Worm (Caenorhabditis elegans) whole organism, dauer: Measurements from ENCODE around the gene C18A3.11.

Experiments
- unc-62 ChIP-seq: sonication (generic microtip); optimal IDR thresholded peaks from 2 replicates; lab custom pipeline; 2017; ENCODE audit warnings: missing biosample characterization, missing genetic modification reagents, missing genetic modification characterization

C18A3.11 gene

ce11 chrII:5715745-5716357, 15.0 kb upstream of the C18A3.11 start, which contains the start of the genes C18A3.10 and C18A3.3:
TSS of gene C18A3.10 (minus strand) at chrII:5715845.
TSS of gene C18A3.3 (plus strand) at chrII:5716307.
- no peak for TF ChIP-seq unc-62 (GFP tag; lab: Kevin White, UChicago)

ce11 chrII:5717831-5718230, 13.0 kb upstream of the C18A3.11 start, which contains the start of gene zipt-3:
TSS of gene zipt-3 (plus strand) at chrII:5718131.
- TF ChIP-seq unc-62 (GFP tag; lab: Kevin White, UChicago) = no peak

- TF ChIP-seq unc-62 (GFP tag; lab: Kevin White, UChicago) = no peak
Observed at ce11 chrII:5719848-5720247, 11.0 kb upstream of the C18A3.11 start, which contains the start of gene damt-1. TSS of gene damt-1 (plus strand) at chrII:5720148.

ce11 chrII:5725094-5725493, 5.7 kb upstream of the C18A3.11 start:
- no peak for TF ChIP-seq unc-62 (GFP tag; lab: Kevin White, UChicago)

ce11 chrII:5727707-5728106, 3.1 kb upstream of the C18A3.11 start, which contains the start of gene rab-3:
TSS of gene rab-3 (minus strand) at chrII:5727853.
- TF ChIP-seq unc-62 (GFP tag; lab: Kevin White, UChicago) = no peak

- TF ChIP-seq unc-62 (GFP tag; lab: Kevin White, UChicago) = no peak
Observed at ce11 chrII:5734883-5735282, 4.0 kb downstream of the C18A3.11 start.

- TF ChIP-seq unc-62 (GFP tag; lab: Kevin White, UChicago) = no peak
Observed at ce11 chrII:5735744-5736143, 4.9 kb downstream of the C18A3.11 start.

ce11 chrII:5736599-5736998, 5.8 kb downstream of the C18A3.11 start:
- no peak for TF ChIP-seq unc-62 (GFP tag; lab: Kevin White, UChicago)

- no peak for TF ChIP-seq unc-62 (GFP tag; lab: Kevin White, UChicago)
Observed at ce11 chrII:5738795-5739194, 8.0 kb downstream of the C18A3.11 start, which contains the start of gene hlh-14. TSS of gene hlh-14 (minus strand) at chrII:5738895.

ce11 chrII:5742767-5743166, 11.9 kb downstream of the C18A3.11 start:
- TF ChIP-seq unc-62 (GFP tag; lab: Kevin White, UChicago) = no peak

ce11 chrII:5744342-5744741, 13.5 kb downstream of the C18A3.11 start:
- TF ChIP-seq unc-62 (GFP tag; lab: Kevin White, UChicago) = no peak

- no peak for TF ChIP-seq unc-62 (GFP tag; lab: Kevin White, UChicago)
Observed at ce11 chrII:5745088-5745487, 14.3 kb downstream of the C18A3.11 start, which contains the start of gene F10C1.9. TSS of gene F10C1.9 (minus strand) at chrII:5745284.

ce11 chrII:5747312-5747711, 16.5 kb downstream of the C18A3.11 start:
- TF ChIP-seq unc-62 (GFP tag; lab: Kevin White, UChicago) = no peak

ce11 chrII:5748395-5748794, 17.6 kb downstream of the C18A3.11 start:
- no peak for TF ChIP-seq unc-62 (GFP tag; lab: Kevin White, UChicago)

ce11 chrII:5749733-5750238, 19.0 kb downstream of the C18A3.11 start, which contains the start of gene ifb-2:
TSS of gene ifb-2 (plus strand) at chrII:5750188.
- TF ChIP-seq unc-62 (GFP tag; lab: Kevin White, UChicago) = no peak

- no peak for TF ChIP-seq unc-62 (GFP tag; lab: Kevin White, UChicago)
Observed at ce11 chrII:5751353-5751752, 20.5 kb downstream of the C18A3.11 start.

ce11 chrII:5754168-5754567, 23.3 kb downstream of the C18A3.11 start, which contains the start of gene F10C1.8:
TSS of gene F10C1.8 (plus strand) at chrII:5754468.
- no peak for TF ChIP-seq unc-62 (GFP tag; lab: Kevin White, UChicago)
